Fruit fly (Drosophila melanogaster) whole organism, embryonic: Measurements from ENCODE around the gene CG18563.

ENCODE experiments used
- Bgb ChIP-seq: fragments of 200-800 bp; sonication (Bioruptor generic); IDR thresholded peaks from 2 replicates; pipeline ENCODE4 v1.3.6; 2022; ENCODE audit warnings: missing biosample characterization, missing genetic modification characterization; ENCODE audit not compliant: partially characterized antibody
- BtbVII ChIP-seq: fragments of 200-800 bp; sonication (Bioruptor generic); optimal IDR thresholded peaks from 3 replicates; lab custom pipeline; 2017; ENCODE audit warnings: missing biosample characterization, mild to moderate bottlenecking, missing genetic modification characterization
- C15 ChIP-seq: fragments of 200-800 bp; sonication (Bioruptor generic); IDR thresholded peaks from 3 replicates; pipeline ENCODE4 v1.3.6; 2022; ENCODE audit warnings: missing biosample characterization, missing genetic modification characterization
- CG10267 ChIP-seq: fragments of 200-800 bp; sonication (Bioruptor generic); optimal IDR thresholded peaks from 2 replicates; lab custom pipeline; 2018; ENCODE audit warnings: missing biosample characterization, mild to moderate bottlenecking, missing genetic modification characterization, moderate library complexity
- CG10462 ChIP-seq: fragments of 200-800 bp; sonication (Bioruptor generic); optimal IDR thresholded peaks from 2 replicates; lab custom pipeline; 2016; ENCODE audit warnings: missing biosample characterization, missing genetic modification characterization
- CG12219 ChIP-seq: fragments of 200-800 bp; sonication (Bioruptor generic); optimal IDR thresholded peaks from 3 replicates; lab custom pipeline; 2018; ENCODE audit warnings: missing biosample characterization, mild to moderate bottlenecking, missing genetic modification characterization
- CG13287 ChIP-seq: fragments of 200-800 bp; sonication (Bioruptor generic); IDR thresholded peaks from 2 replicates; pipeline ENCODE4 v1.3.6; 2022; ENCODE audit warnings: missing biosample characterization, missing genetic modification characterization; ENCODE audit not compliant: partially characterized antibody
- CG14050 ChIP-seq: fragments of 200-800 bp; sonication (Bioruptor generic); IDR thresholded peaks from 3 replicates; pipeline ENCODE4 v1.3.6; 2022; ENCODE audit warnings: missing biosample characterization, missing genetic modification characterization
- CG15269 ChIP-seq: fragments of 200-800 bp; sonication (Bioruptor generic); optimal IDR thresholded peaks from 2 replicates; lab custom pipeline; 2018; ENCODE audit warnings: missing biosample characterization, mild to moderate bottlenecking, missing genetic modification characterization, moderate library complexity
- CG15601 ChIP-seq: fragments of 200-800 bp; sonication (Bioruptor generic); optimal IDR thresholded peaks from 3 replicates; lab custom pipeline; 2019; ENCODE audit warnings: missing biosample characterization, mild to moderate bottlenecking, missing genetic modification characterization, moderate library complexity
- CG16815 ChIP-seq: fragments of 200-800 bp; sonication (Bioruptor generic); optimal IDR thresholded peaks from 3 replicates; lab custom pipeline; 2017; ENCODE audit warnings: missing biosample characterization, mild to moderate bottlenecking, missing genetic modification characterization
- CG17359 ChIP-seq: fragments of 200-800 bp; sonication (Bioruptor generic); optimal IDR thresholded peaks from 3 replicates; lab custom pipeline; 2018; ENCODE audit warnings: missing biosample characterization, mild to moderate bottlenecking, missing genetic modification characterization, moderate library complexity
- CG2116 ChIP-seq: fragments of 200-800 bp; sonication (Bioruptor generic); optimal IDR thresholded peaks from 3 replicates; lab custom pipeline; 2018; ENCODE audit warnings: missing biosample characterization, mild to moderate bottlenecking, missing genetic modification characterization
- CG2678 ChIP-seq: fragments of 200-800 bp; sonication (Bioruptor generic); optimal IDR thresholded peaks from 3 replicates; lab custom pipeline; 2019; ENCODE audit warnings: missing biosample characterization, mild to moderate bottlenecking, missing genetic modification characterization, moderate library complexity
- CG31365 ChIP-seq: fragments of 200-800 bp; sonication (Bioruptor generic); optimal IDR thresholded peaks from 2 replicates; lab custom pipeline; 2018; ENCODE audit warnings: missing biosample characterization, mild to moderate bottlenecking, missing genetic modification characterization
- CG33213 ChIP-seq: fragments of 200-800 bp; sonication (Bioruptor generic); optimal IDR thresholded peaks from 3 replicates; lab custom pipeline; 2016; ENCODE audit warnings: missing biosample characterization, missing genetic modification characterization
- CG34376 ChIP-seq: fragments of 200-800 bp; sonication (Bioruptor generic); optimal IDR thresholded peaks from 2 replicates; lab custom pipeline; 2018; ENCODE audit warnings: missing biosample characterization, mild to moderate bottlenecking, missing genetic modification characterization
- CG42726 ChIP-seq: fragments of 200-800 bp; sonication (Bioruptor generic); IDR thresholded peaks from 2 replicates; pipeline ENCODE4 v1.3.6; 2022; ENCODE audit warnings: missing biosample characterization, missing genetic modification characterization; ENCODE audit not compliant: partially characterized antibody
- CG43689 ChIP-seq: fragments of 200-800 bp; sonication (Bioruptor generic); IDR thresholded peaks from 2 replicates; pipeline ENCODE4 v1.3.6; 2022; ENCODE audit warnings: missing biosample characterization, missing genetic modification characterization
- CG4707 ChIP-seq: fragments of 200-800 bp; sonication (Bioruptor generic); optimal IDR thresholded peaks from 2 replicates; lab custom pipeline; 2018; ENCODE audit warnings: missing biosample characterization, mild to moderate bottlenecking, missing genetic modification characterization, moderate library complexity
- CG4820 ChIP-seq: fragments of 200-800 bp; sonication (Bioruptor generic); optimal IDR thresholded peaks from 3 replicates; lab custom pipeline; 2016; ENCODE audit warnings: missing biosample characterization, missing genetic modification characterization
- CG6683 ChIP-seq: fragments of 200-800 bp; sonication (Bioruptor generic); optimal IDR thresholded peaks from 2 replicates; lab custom pipeline; 2017; ENCODE audit warnings: missing biosample characterization, mild to moderate bottlenecking, missing genetic modification characterization, missing genetic modification reagents
- CG6765 ChIP-seq: fragments of 200-800 bp; sonication (Bioruptor generic); optimal IDR thresholded peaks from 3 replicates; lab custom pipeline; 2017; ENCODE audit warnings: missing biosample characterization, mild to moderate bottlenecking, missing genetic modification characterization
- CG7963 ChIP-seq: fragments of 200-800 bp; sonication (Bioruptor generic); IDR thresholded peaks from 3 replicates; pipeline ENCODE4 v1.3.6; 2022; ENCODE audit warnings: missing biosample characterization, missing genetic modification characterization; ENCODE audit not compliant: partially characterized antibody
- CG9609 ChIP-seq: fragments of 200-800 bp; sonication (Bioruptor generic); optimal IDR thresholded peaks from 3 replicates; lab custom pipeline; 2016; ENCODE audit warnings: missing biosample characterization, missing genetic modification characterization
- E2f2 ChIP-seq: fragments of 200-800 bp; sonication (Bioruptor generic); IDR thresholded peaks from 2 replicates; pipeline ENCODE4 v1.3.6; 2022; ENCODE audit warnings: missing biosample characterization, missing genetic modification characterization
- Elba2 ChIP-seq: fragments of 200-800 bp; sonication (Bioruptor generic); optimal IDR thresholded peaks from 3 replicates; lab custom pipeline; 2016; ENCODE audit warnings: missing biosample characterization, missing genetic modification characterization
- Ets97D ChIP-seq: fragments of 200-800 bp; sonication (Bioruptor generic); optimal IDR thresholded peaks from 3 replicates; lab custom pipeline; 2016; ENCODE audit warnings: missing biosample characterization, missing genetic modification characterization
- Fer2 ChIP-seq: fragments of 200-800 bp; sonication (Bioruptor generic); optimal IDR thresholded peaks from 2 replicates; lab custom pipeline; 2018; ENCODE audit warnings: missing biosample characterization, mild to moderate bottlenecking, missing genetic modification characterization, moderate library complexity
- MBD-R2 ChIP-seq: fragments of 200-800 bp; sonication (Bioruptor generic); IDR thresholded peaks from 2 replicates; pipeline ENCODE4 v1.3.6; 2022; ENCODE audit warnings: missing biosample characterization, missing genetic modification characterization
- NK7.1 ChIP-seq: fragments of 200-800 bp; sonication (Bioruptor generic); optimal IDR thresholded peaks from 3 replicates; lab custom pipeline; 2016; ENCODE audit warnings: missing biosample characterization, missing genetic modification characterization
- Ptx1 ChIP-seq: fragments of 200-800 bp; sonication (Bioruptor generic); IDR thresholded peaks from 2 replicates; pipeline ENCODE4 v1.3.6; 2022; ENCODE audit warnings: missing biosample characterization, missing genetic modification characterization
- Rx ChIP-seq: fragments of 200-800 bp; sonication (Bioruptor generic); IDR thresholded peaks from 2 replicates; pipeline ENCODE4 v1.3.6; 2022; ENCODE audit warnings: missing biosample characterization, missing genetic modification characterization
- ato ChIP-seq: fragments of 200-800 bp; sonication (Bioruptor generic); IDR thresholded peaks from 2 replicates; pipeline ENCODE4 v1.3.6; 2022; ENCODE audit warnings: missing biosample characterization, missing genetic modification characterization; ENCODE audit not compliant: partially characterized antibody
- cad ChIP-seq: fragments of >200 bp; optimal IDR thresholded peaks from 2 replicates; lab custom pipeline; 2017; ENCODE audit warnings: missing biosample characterization, missing genetic modification characterization
- cg ChIP-seq: fragments of 200-800 bp; sonication (Bioruptor generic); optimal IDR thresholded peaks from 3 replicates; lab custom pipeline; 2019; ENCODE audit warnings: missing biosample characterization, mild to moderate bottlenecking, missing genetic modification characterization, moderate library complexity
- chinmo ChIP-seq: fragments of 200-800 bp; sonication (Bioruptor generic); IDR thresholded peaks from 4 replicates; pipeline ENCODE4 v1.3.6; 2022; ENCODE audit warnings: missing biosample characterization, missing genetic modification characterization; ENCODE audit not compliant: partially characterized antibody
- dysf ChIP-seq: fragments of 200-800 bp; sonication (Bioruptor generic); IDR thresholded peaks from 3 replicates; pipeline ENCODE4 v1.3.6; 2022; ENCODE audit warnings: missing biosample characterization, missing genetic modification characterization
- hbn ChIP-seq: fragments of 200-800 bp; sonication (Bioruptor generic); IDR thresholded peaks from 2 replicates; pipeline ENCODE4 v1.3.6; 2022; ENCODE audit warnings: missing biosample characterization, missing genetic modification characterization; ENCODE audit not compliant: partially characterized antibody
- jigr1 ChIP-seq: fragments of 200-800 bp; sonication (Bioruptor generic); IDR thresholded peaks from 3 replicates; pipeline ENCODE4 v1.3.6; 2022; ENCODE audit warnings: missing biosample characterization, missing genetic modification characterization
- nerfin-1 ChIP-seq: fragments of 200-800 bp; sonication (Bioruptor generic); optimal IDR thresholded peaks from 3 replicates; lab custom pipeline; 2019; ENCODE audit warnings: missing biosample characterization, mild to moderate bottlenecking, missing genetic modification characterization, moderate library complexity
- oc ChIP-seq: fragments of 200-800 bp; sonication (Bioruptor generic); optimal IDR thresholded peaks from 2 replicates; lab custom pipeline; 2018; ENCODE audit warnings: missing biosample characterization, mild to moderate bottlenecking, missing genetic modification characterization, moderate library complexity
- pb ChIP-seq: fragments of 200-800 bp; sonication (Bioruptor generic); optimal IDR thresholded peaks from 3 replicates; lab custom pipeline; 2016; ENCODE audit warnings: missing biosample characterization, missing genetic modification characterization
- ranshi ChIP-seq: fragments of 200-800 bp; sonication (Bioruptor generic); IDR thresholded peaks from 2 replicates; pipeline ENCODE4 v1.3.6; 2022; ENCODE audit warnings: missing biosample characterization, missing genetic modification characterization
- salm ChIP-seq: fragments of 200-800 bp; sonication (Bioruptor generic); optimal IDR thresholded peaks from 2 replicates; lab custom pipeline; 2018; ENCODE audit warnings: missing biosample characterization, mild to moderate bottlenecking, missing genetic modification characterization
- sima ChIP-seq: fragments of 200-800 bp; sonication (Bioruptor generic); optimal IDR thresholded peaks from 2 replicates; lab custom pipeline; 2016; ENCODE audit warnings: missing biosample characterization, missing genetic modification characterization
- slp2 ChIP-seq: fragments of 200-800 bp; sonication (Bioruptor generic); optimal IDR thresholded peaks from 2 replicates; lab custom pipeline; 2016; ENCODE audit warnings: missing biosample characterization, missing genetic modification characterization
- tx ChIP-seq: fragments of 200-800 bp; sonication (Bioruptor generic); optimal IDR thresholded peaks from 2 replicates; lab custom pipeline; 2016; ENCODE audit warnings: missing biosample characterization, missing genetic modification characterization
- unc-4 ChIP-seq: fragments of 200-800 bp; sonication (Bioruptor generic); IDR thresholded peaks from 2 replicates; pipeline ENCODE4 v1.3.6; 2022; ENCODE audit warnings: missing biosample characterization, missing genetic modification characterization; ENCODE audit not compliant: partially characterized antibody
- zen ChIP-seq: fragments of 200-800 bp; sonication (Bioruptor generic); optimal IDR thresholded peaks from 3 replicates; lab custom pipeline; 2018; ENCODE audit warnings: missing biosample characterization, mild to moderate bottlenecking, missing genetic modification characterization, moderate library complexity

CG18563 gene

DNA sequence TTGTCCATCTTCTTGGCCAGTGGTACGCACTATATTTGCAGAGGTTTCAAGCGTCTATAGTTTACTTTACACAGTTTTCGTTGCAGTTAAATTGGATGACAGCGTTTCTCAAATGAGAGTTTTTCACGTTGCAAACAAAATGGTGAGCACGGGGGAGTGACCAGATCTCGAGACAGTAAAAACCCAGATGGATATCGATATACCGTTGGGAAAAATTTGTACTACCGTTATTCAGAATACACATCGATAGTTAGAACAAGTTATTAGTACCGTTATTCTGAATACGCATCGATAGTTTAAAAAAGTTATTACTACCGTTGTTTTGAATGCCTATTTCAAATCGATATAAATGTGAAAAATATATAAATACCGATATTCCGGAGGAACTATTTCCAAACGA, 19.9 kb upstream of the CG18563 start, which contains the start of gene cass (continued):
- TF ChIP-seq CG42726 (GFP tag; lab: Robert Waterston, UW) (peak; percentile 94), zen (tag; lab: Kevin White, UChicago) (peak; percentile 52), NK7.1 (GFP tag; lab: Kevin White, UChicago) (no peak), ato (GFP tag; lab: Robert Waterston, UW) (peak; percentile 89), MBD-R2 (peak; percentile 72), BtbVII (GFP tag; lab: Kevin White, UChicago) (no peak), tx (GFP tag; lab: Kevin White, UChicago) (no peak), CG13287 (GFP tag; lab: Robert Waterston, UW) (peak; percentile 93), unc-4 (GFP tag; lab: Robert Waterston, UW) (peak; percentile 93), Fer2 (no peak), hbn (GFP tag; lab: Robert Waterston, UW) (peak; percentile 84), cad (GFP tag; lab: Kevin White, UChicago) (no peak), CG6683 (no peak), C15 (GFP tag; lab: Robert Waterston, UW) (no peak), CG10462 (GFP tag; lab: Kevin White, UChicago) (peak; percentile 100), CG4820 (GFP tag; lab: Kevin White, UChicago) (no peak), chinmo (GFP tag; lab: Robert Waterston, UW) (peak; percentile 76; the same call in 1 of the 4 replicates), CG33213 (GFP tag; lab: Kevin White, UChicago) (no peak), CG2678 (tag; lab: Kevin White, UChicago) (no peak), Bgb (GFP tag; lab: Robert Waterston, UW) (peak; percentile 94), ranshi (GFP tag; lab: Robert Waterston, UW) (no peak), pb (GFP tag; lab: Kevin White, UChicago) (no peak), CG16815 (GFP tag; lab: Kevin White, UChicago) (no peak), salm (tag; lab: Kevin White, UChicago) (no peak), CG9609 (no peak), cg (GFP tag; lab: Kevin White, UChicago) (no peak), slp2 (GFP tag; lab: Kevin White, UChicago) (no peak), CG14050 (GFP tag; lab: Robert Waterston, UW) (no peak), CG17359 (no peak), CG12219 (GFP tag; lab: Kevin White, UChicago) (no peak), CG43689 (GFP tag; lab: Robert Waterston, UW) (no peak), Ptx1 (GFP tag; lab: Robert Waterston, UW) (no peak), CG7963 (GFP tag; lab: Robert Waterston, UW) (peak; percentile 92), CG34376 (GFP tag; lab: Kevin White, UChicago) (no peak), Ets97D (GFP tag; lab: Kevin White, UChicago) (peak; percentile 59), Elba2 (peak; percentile 17), CG15601 (tag; lab: Kevin White, UChicago) (peak; percentile 33), jigr1 (no peak), E2f2 (GFP tag; lab: Robert Waterston, UW) (peak; percentile 71), oc (tag; lab: Kevin White, UChicago) (no peak), nerfin-1 (peak; percentile 45), CG31365 (no peak), CG4707 (GFP tag; lab: Kevin White, UChicago) (no peak), sima (no peak), CG10267 (tag; lab: Kevin White, UChicago) (peak; percentile 62), dysf (GFP tag; lab: Robert Waterston, UW) (no peak), Rx (GFP tag; lab: Robert Waterston, UW) (no peak), CG15269 (tag; lab: Kevin White, UChicago) (peak; percentile 23), CG2116 (GFP tag; lab: Kevin White, UChicago) (peak; percentile 77), CG6765 (GFP tag; lab: Kevin White, UChicago) (no peak)
